Worm (Caenorhabditis elegans) whole organism, L4/young adult: ENCODE measurements around the gene T03G6.1.

Source experiments
- W03F9.2 ChIP-seq: fragments of 150-350 bp; optimal IDR thresholded peaks from 2 replicates; lab custom pipeline; 2014; ENCODE audit warnings: missing biosample characterization, missing genetic modification characterization
- dao-5 ChIP-seq: sonication (generic microtip); optimal IDR thresholded peaks from 2 replicates; lab custom pipeline; 2016; ENCODE audit warnings: missing genotype, missing genetic modification characterization, moderate library complexity, missing compliant biosample characterization
- him-1 ChIP-seq: sonication (generic microtip); optimal IDR thresholded peaks from 2 replicates; lab custom pipeline; 2016; ENCODE audit warnings: missing genotype, missing genetic modification reagents, missing genetic modification characterization, missing compliant biosample characterization

Gene T03G6.1

ce11 chrX:2607522-2608278 lies at the start of gene T03G6.1:
Gene T03G6.1 (plus strand): TSS chrX:2608228.
- TF ChIP-seq dao-5 (tag; lab: Kevin White, UChicago) (no peak), him-1 (tag; lab: Kevin White, UChicago) (no peak), W03F9.2 (tag; lab: Kevin White, UChicago) (no peak)

- TF ChIP-seq him-1 (tag; lab: Kevin White, UChicago) = peak; percentile 7
- TF ChIP-seq dao-5 (tag; lab: Kevin White, UChicago) = no peak
- no peak for TF ChIP-seq W03F9.2 (tag; lab: Kevin White, UChicago)
Measured at ce11 chrX:2559399-2559798, 48.6 kb upstream of the T03G6.1 start.

DNA sequence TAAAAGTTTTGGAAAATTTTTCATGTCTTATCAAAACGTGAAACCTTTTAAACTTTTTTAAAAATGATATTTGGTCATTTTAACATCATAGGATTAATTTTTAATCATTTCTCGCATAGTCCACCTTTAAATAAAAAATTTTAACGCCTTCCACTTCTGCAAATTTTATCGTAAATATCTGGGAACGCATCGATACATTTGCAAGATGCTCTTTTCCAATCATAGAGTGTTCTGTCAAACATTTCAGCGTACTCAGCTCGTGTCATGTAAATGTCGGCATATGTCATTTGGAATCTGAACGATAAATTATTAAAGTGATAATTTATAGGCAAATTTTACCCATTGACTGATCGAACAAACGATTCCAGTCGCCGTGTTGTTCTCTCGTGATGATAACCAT lies 48.0 kb upstream of the T03G6.1 start, which contains the start of gene F52H2.5:
Gene F52H2.5, minus strand, starts transcription at position 101 of the 400 bp plus-strand sequence.
- TF ChIP-seq him-1 (tag; lab: Kevin White, UChicago) = no peak
- no peak for TF ChIP-seq dao-5 (tag; lab: Kevin White, UChicago)
- TF ChIP-seq W03F9.2 (tag; lab: Kevin White, UChicago) = no peak

ce11 chrX:2564047-2564446 lies 44.0 kb upstream of the T03G6.1 start, which contains the start of gene dhcr-24:
Gene dhcr-24 (minus strand): TSS chrX:2564147.
- TF ChIP-seq dao-5 (tag; lab: Kevin White, UChicago) (no peak), him-1 (tag; lab: Kevin White, UChicago) (no peak), W03F9.2 (tag; lab: Kevin White, UChicago) (no peak)

DNA sequence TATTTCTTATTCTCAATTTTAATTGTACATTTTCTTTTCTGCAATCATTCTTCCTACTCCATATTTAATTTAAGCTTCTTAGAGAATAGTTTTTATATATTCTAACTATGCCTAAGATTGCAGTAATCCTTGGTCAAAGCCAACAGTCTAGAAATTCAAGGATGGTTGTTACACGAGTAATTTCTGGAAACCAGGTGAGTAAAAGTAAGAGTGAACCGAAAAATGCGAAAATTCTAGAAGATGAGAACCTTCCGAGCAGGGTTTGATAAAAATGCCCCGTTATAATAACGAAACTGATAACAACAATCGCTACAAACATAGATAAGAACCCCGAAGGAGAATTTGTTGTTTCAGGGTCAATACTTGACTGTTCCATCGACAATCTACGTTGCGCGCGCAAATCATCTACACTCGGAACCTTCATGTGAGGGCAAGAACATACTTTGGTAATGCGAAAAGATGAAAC lies 42.7 kb upstream of the T03G6.1 start, which contains the start of gene F52H2.15:
Gene F52H2.15, plus strand, starts transcription at position 51 of the 466 bp plus-strand sequence.
- TF ChIP-seq dao-5 (tag; lab: Kevin White, UChicago) = no peak
- TF ChIP-seq him-1 (tag; lab: Kevin White, UChicago) = no peak
- no peak for TF ChIP-seq W03F9.2 (tag; lab: Kevin White, UChicago)

DNA sequence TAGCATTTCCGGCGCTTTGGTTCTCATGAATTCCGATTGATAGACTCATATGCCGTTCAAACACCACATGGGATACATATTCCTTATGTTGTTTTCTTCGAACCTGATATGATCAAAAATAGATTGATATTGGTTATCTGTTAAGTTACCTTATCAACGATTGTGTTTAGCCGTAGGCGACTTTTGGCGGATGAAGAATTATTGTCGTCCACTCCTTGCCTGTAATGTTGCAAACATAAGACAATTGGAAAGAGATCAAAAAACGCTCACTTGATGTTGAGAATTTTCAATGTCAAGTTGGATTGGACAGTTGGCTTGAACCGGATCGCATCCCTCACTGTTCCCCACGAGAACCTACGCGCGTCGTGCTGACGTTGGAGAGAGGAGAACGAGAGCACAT lies 40.3 kb upstream of the T03G6.1 start:
- no peak for TF ChIP-seq him-1 (tag; lab: Kevin White, UChicago)
- TF ChIP-seq dao-5 (tag; lab: Kevin White, UChicago) = no peak
- TF ChIP-seq W03F9.2 (tag; lab: Kevin White, UChicago) = no peak

- TF ChIP-seq him-1 (tag; lab: Kevin White, UChicago) (no peak), dao-5 (tag; lab: Kevin White, UChicago) (no peak), W03F9.2 (tag; lab: Kevin White, UChicago) (no peak)
Measured at ce11 chrX:2569040-2569439, 39.0 kb upstream of the T03G6.1 start.

DNA sequence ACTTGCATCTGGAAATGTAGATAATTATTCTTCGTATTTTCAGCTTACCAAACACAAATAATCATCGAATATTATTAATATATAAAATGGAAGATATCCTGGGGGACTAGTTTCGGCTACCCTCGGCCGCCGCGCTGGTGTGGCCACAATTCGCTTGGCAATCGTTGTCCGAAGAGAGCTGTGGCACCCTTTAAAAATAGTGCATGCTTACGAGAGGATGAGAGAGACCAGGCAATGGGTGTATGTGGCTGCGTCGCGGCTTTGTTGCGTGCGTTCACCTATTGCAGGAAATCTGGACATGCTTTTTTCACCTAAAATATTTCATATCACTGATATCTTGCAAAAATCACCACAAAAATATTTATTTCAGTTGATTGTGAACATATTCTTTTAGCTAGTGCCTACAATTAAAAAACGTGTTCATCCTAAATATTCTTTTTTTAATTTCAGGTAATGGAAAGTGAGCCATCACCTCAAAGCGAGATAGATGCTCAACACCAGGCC lies 35.3 kb upstream of the T03G6.1 start, which contains the start of the genes ccd-5 and F52H2.1:
Gene ccd-5, minus strand, starts transcription at position 8 of the 504 bp plus-strand sequence.
Gene F52H2.1, plus strand, starts transcription at position 454 of the 504 bp plus-strand sequence.
- TF ChIP-seq dao-5 (tag; lab: Kevin White, UChicago) (no peak), W03F9.2 (tag; lab: Kevin White, UChicago) (no peak), him-1 (tag; lab: Kevin White, UChicago) (no peak)

- no peak for TF ChIP-seq W03F9.2 (tag; lab: Kevin White, UChicago)
- TF ChIP-seq him-1 (tag; lab: Kevin White, UChicago) = no peak
- no peak for TF ChIP-seq dao-5 (tag; lab: Kevin White, UChicago)
Measured at ce11 chrX:2577442-2577841, 30.6 kb upstream of the T03G6.1 start, which contains the start of gene ttr-42. Gene ttr-42 (plus strand): TSS chrX:2577742.

DNA sequence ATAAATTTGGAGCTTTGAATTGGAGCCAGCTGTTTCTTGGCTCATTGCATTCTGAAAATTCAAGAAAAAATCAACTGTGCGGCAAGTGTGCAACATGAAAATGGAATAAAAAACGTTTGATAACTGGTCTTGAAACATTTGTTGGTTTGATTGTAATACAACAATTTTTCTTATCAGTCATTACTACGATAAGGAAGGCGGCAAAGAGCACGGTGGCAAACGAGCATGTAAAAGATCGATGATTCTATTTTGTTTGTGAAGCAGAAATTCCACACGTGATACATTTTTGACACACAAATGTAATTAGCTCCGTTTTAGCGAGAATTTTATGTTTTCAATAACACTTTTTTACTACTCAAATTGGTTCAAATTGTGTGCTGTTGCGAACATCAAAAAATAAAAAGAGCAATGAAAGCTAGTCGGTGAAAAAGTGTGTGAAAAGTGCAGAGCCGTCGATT lies 27.5 kb upstream of the T03G6.1 start, which contains the start of gene H01M10.1:
Gene H01M10.1, minus strand, starts transcription at position 51 of the 458 bp plus-strand sequence.
- TF ChIP-seq him-1 (tag; lab: Kevin White, UChicago) = no peak
- no peak for TF ChIP-seq W03F9.2 (tag; lab: Kevin White, UChicago)
- TF ChIP-seq dao-5 (tag; lab: Kevin White, UChicago) = no peak

ce11 chrX:2581828-2582589 lies 26.0 kb upstream of the T03G6.1 start:
- TF ChIP-seq W03F9.2 (tag; lab: Kevin White, UChicago) (no peak), dao-5 (tag; lab: Kevin White, UChicago) (no peak), him-1 (tag; lab: Kevin White, UChicago) (no peak)

ce11 chrX:2583135-2583683 lies 24.8 kb upstream of the T03G6.1 start:
- TF ChIP-seq W03F9.2 (tag; lab: Kevin White, UChicago) = no peak
- TF ChIP-seq him-1 (tag; lab: Kevin White, UChicago) = no peak
- no peak for TF ChIP-seq dao-5 (tag; lab: Kevin White, UChicago)
